Fruit fly (Drosophila melanogaster): ENCODE results near the gene Neb-cGP.
A peak's percentile ranks its signal among the peaks of the same experiment; 100 is the strongest.

The Neb-cGP gene

DNA sequence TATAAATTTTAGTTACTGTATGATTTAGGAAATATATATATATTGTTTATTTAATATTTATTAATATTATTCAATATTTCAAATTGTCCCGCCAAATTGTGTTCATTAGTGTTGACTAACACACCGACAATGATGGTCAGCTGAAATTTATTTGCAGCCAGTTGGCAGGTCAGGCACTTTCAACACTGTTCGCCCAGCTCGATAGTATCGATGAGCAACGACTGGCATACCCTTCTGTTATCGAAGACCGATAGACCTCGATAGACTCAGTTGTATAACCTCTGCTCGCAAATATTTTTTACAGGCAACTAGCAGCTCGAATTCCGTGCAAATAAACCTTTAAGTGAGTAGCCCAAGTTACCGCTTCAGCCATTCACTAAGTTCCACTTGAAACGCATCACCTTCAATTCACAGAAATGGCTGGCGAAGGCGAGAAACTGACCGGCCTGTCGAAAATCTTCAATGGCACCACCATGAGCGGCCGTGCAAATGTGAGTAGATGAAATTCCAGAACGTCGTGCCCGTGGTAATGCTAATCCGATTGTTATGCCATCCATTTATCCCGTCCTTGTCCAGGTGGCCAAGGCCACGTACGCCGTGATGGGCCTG, at the start of gene Neb-cGP (continued):
- TF ChIP-seq zfh2 (GFP tag; optimal IDR thresholded peaks at IDR 0.05) (peak; percentile 75), CG8944 (GFP tag; optimal IDR thresholded peaks at IDR 0.05) (peak; percentile 57), Hand (GFP tag; optimal IDR thresholded peaks at IDR 0.05) (no peak), CG32767 (GFP tag; IDR thresholded peaks at IDR 0.05) (no peak), CG15601 (tag; optimal IDR thresholded peaks at IDR 0.05) (peak; percentile 66), ttk (GFP tag; IDR thresholded peaks at IDR 0.05) (no peak), eve (GFP tag; optimal IDR thresholded peaks at IDR 0.05) (no peak), Opbp (GFP tag; IDR thresholded peaks at IDR 0.05; ENCODE audit: partially characterized antibody) (peak; percentile 95), BtbVII (GFP tag; optimal IDR thresholded peaks at IDR 0.05) (peak; percentile 67), CG10366 (GFP tag; IDR thresholded peaks at IDR 0.05) (peak; percentile 32), CG34224 (GFP tag; IDR thresholded peaks at IDR 0.05; ENCODE audit: partially characterized antibody) (peak; percentile 96), CG11560 (tag; IDR thresholded peaks at IDR 0.05) (peak; percentile 34; the same call in 1 of the 3 replicates), cwo (GFP tag; optimal IDR thresholded peaks at IDR 0.05) (peak; percentile 6), CG13424 (tag; optimal IDR thresholded peaks at IDR 0.05) (peak; percentile 46), CG42726 (GFP tag; IDR thresholded peaks at IDR 0.05; ENCODE audit: partially characterized antibody) (peak; percentile 96), CG12659 (GFP tag; optimal IDR thresholded peaks at IDR 0.05) (peak; percentile 81), knrl (GFP tag; IDR thresholded peaks at IDR 0.05; ENCODE audit: partially characterized antibody) (peak; percentile 85), CG4328 (GFP tag; optimal IDR thresholded peaks at IDR 0.05) (peak; percentile 13), CG7372 (GFP tag; IDR thresholded peaks at IDR 0.05) (no peak; the same call in 1 of the 2 replicates), CG18262 (tag; optimal IDR thresholded peaks at IDR 0.05) (peak; percentile 36), CG3995 (GFP tag; optimal IDR thresholded peaks at IDR 0.05) (no peak), D19A (tag; optimal IDR thresholded peaks at IDR 0.05) (peak; percentile 29), sob (GFP tag; IDR thresholded peaks at IDR 0.05) (peak; percentile 75), Hey (tag; optimal IDR thresholded peaks at IDR 0.05) (no peak), CG4424 (GFP tag; optimal IDR thresholded peaks at IDR 0.05) (peak; percentile 55), kah (GFP tag; optimal IDR thresholded peaks at IDR 0.05) (no peak), CG3838 (GFP tag; optimal IDR thresholded peaks at IDR 0.05) (no peak), CG1647 (GFP tag; optimal IDR thresholded peaks at IDR 0.05) (peak; percentile 60), CG17359 (tag; optimal IDR thresholded peaks at IDR 0.05) (peak; percentile 49), NC2β (GFP tag; optimal IDR thresholded peaks at IDR 0.05) (peak; percentile 61), Bteb2 (GFP tag; optimal IDR thresholded peaks at IDR 0.05) (peak; percentile 1), Nf-YA (GFP tag; IDR thresholded peaks at IDR 0.05) (no peak), br (optimal IDR thresholded peaks at IDR 0.05) (no peak), CG18476 (GFP tag; optimal IDR thresholded peaks at IDR 0.05) (no peak), pb (GFP tag; optimal IDR thresholded peaks at IDR 0.05) (peak; percentile 14), Sox100B (GFP tag; optimal IDR thresholded peaks at IDR 0.05) (no peak), nerfin-1 (tag; optimal IDR thresholded peaks at IDR 0.05) (peak; percentile 10), fd3F (GFP tag; optimal IDR thresholded peaks at IDR 0.05) (peak; percentile 31), CG10209 (GFP tag; optimal IDR thresholded peaks at IDR 0.05) (peak; percentile 54), Chrac-16 (GFP tag; optimal IDR thresholded peaks at IDR 0.05) (peak; percentile 61), D19B (GFP tag; optimal IDR thresholded peaks at IDR 0.05) (no peak), mam (GFP tag; optimal IDR thresholded peaks at IDR 0.05) (peak; percentile 80), CG10654 (GFP tag; optimal IDR thresholded peaks at IDR 0.05) (peak; percentile 60), Ets97D (GFP tag; optimal IDR thresholded peaks at IDR 0.05) (peak; percentile 93), Dref (GFP tag; IDR thresholded peaks at IDR 0.05) (peak; percentile 98), CrebB (tag; optimal IDR thresholded peaks at IDR 0.05) (peak; percentile 36), MBD-R2 (GFP tag; IDR thresholded peaks at IDR 0.05) (peak; percentile 77), org-1 (GFP tag; optimal IDR thresholded peaks at IDR 0.05) (no peak), chif (GFP tag; optimal IDR thresholded peaks at IDR 0.05) (peak; percentile 31 to 40), CG10274 (GFP tag; optimal IDR thresholded peaks at IDR 0.05) (no peak)
